Worm (Caenorhabditis elegans) whole organism, young adult: ENCODE measurements around the gene C01B9.4.
A peak's percentile ranks its signal among the peaks of the same experiment; 100 is the strongest.

Experiments
- C06A6.2 ChIP-seq: fragments of 200-800 bp; sonication (Bioruptor generic); conservative IDR thresholded peaks from 2 replicates; pipeline ENCODE4 v1.3.6; 2022; ENCODE audit warnings: missing genetic modification characterization, missing compliant biosample characterization
- F10E7.11 ChIP-seq: sonication (generic microtip); optimal IDR thresholded peaks from 2 replicates; lab custom pipeline; 2017; ENCODE audit warnings: mild to moderate bottlenecking, missing genetic modification characterization, moderate library complexity, missing compliant biosample characterization
- F37B4.10 ChIP-seq: fragments of 200-800 bp; sonication (Bioruptor generic); IDR thresholded peaks from 2 replicates; pipeline ENCODE4 v1.3.6; 2022; ENCODE audit warnings: missing genetic modification characterization, missing compliant biosample characterization
- F52B5.7 ChIP-seq: sonication (generic microtip); optimal IDR thresholded peaks from 2 replicates; lab custom pipeline; 2016; ENCODE audit warnings: mild to moderate bottlenecking, missing genetic modification characterization, missing compliant biosample characterization
- F55B11.4 ChIP-seq: sonication (generic microtip); optimal IDR thresholded peaks from 2 replicates; lab custom pipeline; 2016; ENCODE audit warnings: missing compliant biosample characterization, missing genetic modification characterization, borderline replicate concordance; ENCODE audit not compliant: insufficient read depth
- K12H6.12 ChIP-seq: fragments of 200-800 bp; sonication (Bioruptor generic); optimal IDR thresholded peaks from 2 replicates; lab custom pipeline; 2018; ENCODE audit warnings: mild to moderate bottlenecking, missing genetic modification characterization, missing compliant biosample characterization
- Y79H2A.3 ChIP-seq: fragments of 200-800 bp; sonication (Bioruptor generic); conservative IDR thresholded peaks from 2 replicates; pipeline ENCODE4 v1.3.6; 2022; ENCODE audit warnings: missing genetic modification reagents, missing genetic modification characterization, missing compliant biosample characterization
- Y95B8A.8 ChIP-seq: fragments of 200-800 bp; sonication (Bioruptor generic); IDR thresholded peaks from 2 replicates; pipeline ENCODE4 v1.3.6; 2022; ENCODE audit warnings: missing genetic modification reagents, missing genetic modification characterization, missing compliant biosample characterization
- ZK185.1 ChIP-seq: sonication (generic microtip); optimal IDR thresholded peaks from 2 replicates; lab custom pipeline; 2016; ENCODE audit warnings: mild to moderate bottlenecking, missing genetic modification characterization, missing compliant biosample characterization; ENCODE audit not compliant: poor library complexity, severe bottlenecking
- aptf-2 ChIP-seq: fragments of 200-800 bp; sonication (Bioruptor generic); conservative IDR thresholded peaks from 2 replicates; pipeline ENCODE4 v1.3.6; 2022; ENCODE audit warnings: missing genetic modification reagents, missing genetic modification characterization, missing compliant biosample characterization
- atf-7 ChIP-seq: sonication (generic microtip); optimal IDR thresholded peaks from 2 replicates; lab custom pipeline; 2017; ENCODE audit warnings: mild to moderate bottlenecking, missing genetic modification characterization, missing compliant biosample characterization
- athp-1 ChIP-seq: sonication (generic microtip); optimal IDR thresholded peaks from 2 replicates; lab custom pipeline; 2017; ENCODE audit warnings: mild to moderate bottlenecking, missing genetic modification characterization, missing compliant biosample characterization
- bed-2 ChIP-seq: fragments of 200-800 bp; sonication (Bioruptor generic); IDR thresholded peaks from 2 replicates; pipeline ENCODE4 v1.3.6; 2022; ENCODE audit warnings: missing genetic modification reagents, missing genetic modification characterization, missing compliant biosample characterization
- ceh-91 ChIP-seq: fragments of 200-800 bp; sonication (Bioruptor generic); IDR thresholded peaks from 2 replicates; pipeline ENCODE4 v1.3.6; 2022; ENCODE audit warnings: missing genetic modification reagents, missing genetic modification characterization, missing compliant biosample characterization
- chd-7 ChIP-seq: sonication (generic microtip); optimal IDR thresholded peaks from 2 replicates; lab custom pipeline; 2016; ENCODE audit warnings: mild to moderate bottlenecking, missing genetic modification characterization, moderate library complexity, missing compliant biosample characterization
- egl-18 ChIP-seq: fragments of 200-800 bp; sonication (Bioruptor generic); IDR thresholded peaks from 2 replicates; pipeline ENCODE4 v1.3.6; 2022; ENCODE audit warnings: missing genetic modification reagents, missing genetic modification characterization, missing compliant biosample characterization
- egrh-3 ChIP-seq: fragments of 200-800 bp; sonication (Bioruptor generic); IDR thresholded peaks from 2 replicates; pipeline ENCODE4 v1.3.6; 2022; ENCODE audit warnings: missing genetic modification reagents, missing genetic modification characterization, missing compliant biosample characterization
- fkh-3 ChIP-seq: sonication (generic microtip); optimal IDR thresholded peaks from 2 replicates; lab custom pipeline; 2016; ENCODE audit warnings: mild to moderate bottlenecking, missing genetic modification characterization, missing compliant biosample characterization
- him-1 ChIP-seq: sonication (generic microtip); optimal IDR thresholded peaks from 2 replicates; lab custom pipeline; 2016; ENCODE audit warnings: missing genotype, missing genetic modification reagents, missing genetic modification characterization, missing compliant biosample characterization
- hrde-1 ChIP-seq: sonication (generic microtip); optimal IDR thresholded peaks from 2 replicates; lab custom pipeline; 2016; ENCODE audit warnings: missing genetic modification characterization, mild to moderate bottlenecking, missing compliant biosample characterization, moderate library complexity, missing genotype, missing genetic modification reagents, borderline replicate concordance
- let-607 ChIP-seq, 2 experiments: fragments of 200-800 bp in 1 of 2; sonication (Bioruptor generic) in 1 of 2; sonication (generic microtip) in 1 of 2; optimal IDR thresholded peaks; 2 replicates each; lab custom pipeline; 2016 to 2018; ENCODE audit warnings: mild to moderate bottlenecking in 2 of 2, missing compliant biosample characterization in 2 of 2, missing genetic modification characterization in 2 of 2, moderate library complexity in 2 of 2, missing genotype in 1 of 2
- lsy-27 ChIP-seq: sonication (generic microtip); optimal IDR thresholded peaks from 2 replicates; lab custom pipeline; 2017; ENCODE audit warnings: missing genetic modification characterization, mild to moderate bottlenecking, missing compliant biosample characterization, antibody characterized with exemption, missing genotype, borderline replicate concordance; ENCODE audit not compliant: insufficient read depth
- madf-8 ChIP-seq: fragments of 200-800 bp; sonication (Bioruptor generic); conservative IDR thresholded peaks from 2 replicates; pipeline ENCODE4 v1.3.6; 2022; ENCODE audit warnings: missing genetic modification reagents, missing genetic modification characterization, missing compliant biosample characterization
- mel-28 ChIP-seq: sonication (generic microtip); optimal IDR thresholded peaks from 2 replicates; lab custom pipeline; 2016; ENCODE audit warnings: borderline replicate concordance, mild to moderate bottlenecking, missing genetic modification characterization, missing compliant biosample characterization
- nfya-1 ChIP-seq: sonication (generic microtip); optimal IDR thresholded peaks from 2 replicates; lab custom pipeline; 2017; ENCODE audit warnings: antibody characterized with exemption, missing compliant biosample characterization, missing genetic modification characterization, borderline replicate concordance; ENCODE audit not compliant: insufficient read depth
- nfya-2 ChIP-seq: fragments of 200-800 bp; sonication (Bioruptor generic); IDR thresholded peaks from 2 replicates; pipeline ENCODE4 v1.3.6; 2022; ENCODE audit warnings: missing genetic modification reagents, missing genetic modification characterization, missing compliant biosample characterization
- nfyb-1 ChIP-seq: fragments of 200-800 bp; sonication (Bioruptor generic); IDR thresholded peaks from 2 replicates; pipeline ENCODE4 v1.3.6; 2022; ENCODE audit warnings: missing genetic modification reagents, missing genetic modification characterization, missing compliant biosample characterization
- nhr-27 ChIP-seq: fragments of 200-800 bp; sonication (Bioruptor generic); optimal IDR thresholded peaks from 2 replicates; lab custom pipeline; 2018; ENCODE audit warnings: mild to moderate bottlenecking, missing genetic modification characterization, moderate library complexity, missing compliant biosample characterization
- nhr-80 ChIP-seq: sonication (generic microtip); optimal IDR thresholded peaks from 2 replicates; lab custom pipeline; 2016; ENCODE audit warnings: missing genetic modification characterization, missing compliant biosample characterization
- snpc-3.4 ChIP-seq: sonication (generic microtip); optimal IDR thresholded peaks from 2 replicates; lab custom pipeline; 2017; ENCODE audit warnings: missing genetic modification characterization, mild to moderate bottlenecking, missing compliant biosample characterization, antibody characterized with exemption, moderate library complexity, missing genotype, missing genetic modification reagents
- tlf-1 ChIP-seq: fragments of 200-800 bp; sonication (Bioruptor generic); optimal IDR thresholded peaks from 2 replicates; lab custom pipeline; 2018; ENCODE audit warnings: mild to moderate bottlenecking, missing genetic modification characterization, missing compliant biosample characterization
- unc-62 ChIP-seq: fragments of 150-350 bp; optimal IDR thresholded peaks from 2 replicates; lab custom pipeline; 2014; ENCODE audit warnings: missing biosample characterization, missing genetic modification reagents, missing genetic modification characterization
- xnd-1 ChIP-seq: sonication (generic microtip); optimal IDR thresholded peaks from 2 replicates; lab custom pipeline; 2016; ENCODE audit warnings: missing genotype, missing genetic modification reagents, missing genetic modification characterization, missing compliant biosample characterization
- ztf-18 ChIP-seq: sonication (generic microtip); optimal IDR thresholded peaks from 2 replicates; lab custom pipeline; 2016; ENCODE audit warnings: missing genotype, mild to moderate bottlenecking, missing genetic modification characterization, missing compliant biosample characterization
- ztf-26 ChIP-seq: sonication (generic microtip); optimal IDR thresholded peaks from 2 replicates; lab custom pipeline; 2017; ENCODE audit warnings: missing genetic modification characterization, missing compliant biosample characterization
- ztf-28 ChIP-seq: fragments of 200-800 bp; sonication (Bioruptor generic); IDR thresholded peaks from 2 replicates; pipeline ENCODE4 v1.3.6; 2022; ENCODE audit warnings: missing genetic modification reagents, missing genetic modification characterization, missing compliant biosample characterization

Gene C01B9.4

DNA sequence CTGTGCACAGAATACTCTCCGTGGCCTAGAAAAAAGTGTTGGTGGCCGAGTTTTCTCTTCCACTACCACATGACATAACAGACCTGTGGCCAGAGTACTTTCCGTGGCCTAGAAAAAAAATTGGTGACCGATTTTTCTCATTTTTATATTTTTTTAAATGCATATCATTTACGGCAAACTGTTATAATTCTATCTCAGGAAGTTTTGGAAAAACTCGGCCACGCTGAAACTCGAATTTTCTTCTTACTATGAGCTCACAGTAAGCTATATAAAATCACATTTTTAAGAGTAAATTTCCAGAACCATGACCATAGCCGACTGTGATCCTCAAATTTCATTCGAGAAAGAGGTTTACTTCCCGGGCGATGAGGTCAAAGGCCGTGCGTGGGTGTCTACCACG, 31.8 kb downstream of the C01B9.4 start, which contains the start of gene arrd-14:
arrd-14 (plus strand) TSS at position 301 of the 400 bp plus-strand sequence.
- TF ChIP-seq hrde-1: no peak
- no peak for TF ChIP-seq ztf-28 (GFP tag; lab: Robert Waterston, UW)
- no peak for TF ChIP-seq aptf-2 (GFP tag; lab: Robert Waterston, UW)
- TF ChIP-seq him-1 (tag; lab: Kevin White, UChicago): no peak
- TF ChIP-seq atf-7 (tag; lab: Kevin White, UChicago): no peak
- no peak for TF ChIP-seq nfya-2
- TF ChIP-seq F37B4.10 (GFP tag; lab: Robert Waterston, UW): no peak
- TF ChIP-seq F10E7.11: no peak
- no peak for TF ChIP-seq ztf-18 (tag; lab: Kevin White, UChicago)
- no peak for TF ChIP-seq C06A6.2 (GFP tag; lab: Robert Waterston, UW)

DNA sequence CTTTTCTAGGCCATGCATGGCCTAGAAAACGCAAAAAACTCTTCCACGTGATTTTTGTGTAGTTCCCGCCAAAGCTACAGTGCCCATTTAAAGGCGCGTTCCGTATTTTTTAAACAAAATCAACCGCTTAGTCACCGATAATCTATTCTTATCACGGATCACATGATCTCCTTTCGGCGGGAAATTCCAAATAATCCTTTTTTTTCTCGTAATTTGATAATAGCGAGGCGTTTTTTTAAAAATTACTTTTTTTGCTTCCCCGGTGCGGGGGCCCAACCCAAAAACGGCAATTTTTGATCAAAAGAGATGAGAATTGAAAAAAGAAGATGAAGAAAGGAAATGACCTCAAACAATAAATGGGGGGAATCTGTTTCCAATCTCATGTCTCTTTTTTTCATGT, 32.8 kb downstream of the C01B9.4 start:
- TF ChIP-seq nhr-27 (tag; lab: Kevin White, UChicago): no peak
- peak; percentile 76 for TF ChIP-seq ztf-26 (tag; lab: Kevin White, UChicago)
- no peak for TF ChIP-seq chd-7 (tag; lab: Kevin White, UChicago)
- no peak for TF ChIP-seq lsy-27
- no peak for TF ChIP-seq K12H6.12 (tag; lab: Kevin White, UChicago)
- TF ChIP-seq F55B11.4 (tag; lab: Kevin White, UChicago): no peak
- TF ChIP-seq unc-62 (GFP tag; lab: Kevin White, UChicago): no peak
- no peak for TF ChIP-seq egrh-3 (GFP tag; lab: Robert Waterston, UW)
- TF ChIP-seq, all 124 proteins: peak for 1

DNA sequence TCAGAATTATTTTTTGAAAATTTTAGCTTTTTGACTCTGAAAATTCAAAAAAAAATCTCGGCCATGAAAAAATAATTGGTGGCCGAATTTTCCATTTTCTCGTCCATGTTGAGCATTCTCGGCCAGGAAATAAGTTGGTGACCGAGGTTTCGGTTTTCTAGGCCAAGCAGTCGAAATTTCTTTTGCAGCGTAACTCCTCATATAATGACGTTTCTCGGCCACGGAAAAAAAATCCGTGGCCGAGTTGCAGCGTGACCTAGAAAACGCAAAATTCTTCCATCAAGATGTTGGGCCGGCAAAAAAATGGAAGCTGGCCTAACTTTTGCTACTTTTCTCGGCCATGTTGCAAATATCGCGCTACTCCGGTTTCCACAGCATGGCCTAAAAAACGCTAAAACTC, 33.7 kb downstream of the C01B9.4 start:
- TF ChIP-seq K12H6.12 (tag; lab: Kevin White, UChicago) (no peak), Y79H2A.3 (no peak), F52B5.7 (tag; lab: Kevin White, UChicago) (no peak), snpc-3.4 (no peak), bed-2 (GFP tag; lab: Robert Waterston, UW) (no peak), fkh-3 (tag; lab: Kevin White, UChicago) (no peak), mel-28 (tag; lab: Kevin White, UChicago) (no peak)
- TF ChIP-seq, all 124 proteins: peak for 0

DNA sequence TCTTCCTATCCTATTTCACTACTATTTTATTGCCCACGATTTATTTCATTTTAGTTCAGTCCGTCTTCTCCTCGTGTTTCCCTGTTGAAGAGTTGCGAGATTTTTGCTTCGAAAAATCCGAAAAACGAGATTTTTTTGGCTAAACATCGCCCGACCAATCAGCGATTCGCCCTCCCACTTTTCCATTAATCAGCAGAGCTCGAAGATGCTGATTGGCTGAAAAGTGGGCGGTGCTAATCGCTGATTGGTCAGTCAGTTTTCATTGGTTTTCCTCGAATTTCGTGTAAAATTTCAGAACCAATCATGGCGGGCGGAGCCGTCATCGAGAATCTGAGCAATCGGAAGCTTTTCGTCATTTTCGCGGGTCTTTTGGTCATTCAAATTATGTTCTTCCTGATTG, 42.3 kb downstream of the C01B9.4 start, which contains the start of gene mig-14:
mig-14 (plus strand) TSS at position 290 of the 400 bp plus-strand sequence.
- no peak for TF ChIP-seq mel-28 (tag; lab: Kevin White, UChicago)
- TF ChIP-seq athp-1 (tag; lab: Kevin White, UChicago): no peak
- no peak for TF ChIP-seq Y95B8A.8 (GFP tag; lab: Robert Waterston, UW)
- 0 out of 2 replicates have a peak, but pooled peaks have one; percentile 37 for TF ChIP-seq nfyb-1

DNA sequence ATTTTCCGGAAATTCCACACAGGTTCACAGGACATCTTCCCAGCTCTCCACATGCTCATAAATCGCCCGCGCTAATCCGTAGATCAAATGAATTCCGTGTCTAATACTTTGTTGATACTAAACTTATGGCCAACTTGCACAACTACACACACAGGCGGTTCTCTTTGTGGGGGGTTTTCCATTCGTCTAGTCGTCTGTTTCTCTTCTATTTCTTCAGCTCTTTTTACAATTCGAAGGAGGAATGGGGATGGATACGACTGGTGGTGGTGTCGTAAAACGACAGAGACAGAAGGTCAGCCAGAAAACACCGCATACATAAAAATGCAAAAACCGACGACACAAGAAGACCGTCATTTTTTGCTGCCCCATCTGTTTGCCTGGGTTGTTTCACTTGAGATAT, 44.4 kb downstream of the C01B9.4 start:
- no peak for TF ChIP-seq ZK185.1 (tag; lab: Kevin White, UChicago)

DNA sequence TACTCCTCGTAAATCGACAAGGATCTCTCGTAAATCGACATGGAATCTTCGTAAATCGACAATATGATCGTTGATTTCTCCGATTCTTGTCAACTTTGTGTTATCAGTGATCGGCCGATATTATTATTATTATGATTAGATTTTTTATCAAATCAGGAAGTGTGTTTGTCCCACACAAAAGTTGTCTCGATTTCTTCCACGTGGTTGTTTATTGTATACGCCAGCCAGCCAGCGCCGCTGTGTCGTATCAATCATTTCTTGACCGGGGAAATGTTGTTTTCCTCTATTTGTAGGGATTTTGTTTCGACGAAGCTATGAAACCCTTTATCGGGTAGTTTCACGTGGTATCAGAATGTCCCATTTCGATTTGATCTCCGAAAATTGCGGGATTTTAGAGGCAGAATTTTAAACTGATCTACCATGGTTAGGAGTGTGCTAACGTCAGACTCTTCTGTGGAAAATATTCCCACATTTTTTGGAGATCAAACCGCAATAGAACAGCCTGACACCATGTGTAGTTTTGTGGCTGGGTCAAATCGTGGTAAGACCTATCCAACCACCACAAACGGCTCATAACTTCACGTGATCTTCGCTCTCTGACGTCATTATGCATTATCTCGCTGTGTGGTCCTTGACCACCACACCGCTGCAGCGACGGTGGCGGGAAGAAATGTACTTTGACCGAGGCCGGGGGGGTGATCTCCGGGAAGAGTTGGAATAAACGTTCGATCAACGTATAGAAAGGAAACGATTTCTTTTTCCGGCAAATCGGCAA, 45.8 kb downstream of the C01B9.4 start:
- no peak for TF ChIP-seq egl-18 (GFP tag; lab: Robert Waterston, UW)
- no peak for TF ChIP-seq ceh-91 (GFP tag; lab: Robert Waterston, UW)
- no peak for TF ChIP-seq nfya-1 (tag; lab: Kevin White, UChicago)
- TF ChIP-seq madf-8 (GFP tag; lab: Robert Waterston, UW): no peak
- TF ChIP-seq let-607 (tag; optimal IDR thresholded peaks at IDR 0.05; lab: Kevin White, UChicago): peak in 1 of 2 experiments; percentile 70
- peak; percentile 14 for TF ChIP-seq xnd-1 (tag; lab: Kevin White, UChicago)
- no peak for TF ChIP-seq tlf-1
- peak; percentile 49 for TF ChIP-seq nhr-80 (tag; lab: Kevin White, UChicago)
